Worm (Caenorhabditis elegans) whole organism, young adult: Measurements from ENCODE around the gene glb-22.

ENCODE experiments used
- attf-5 ChIP-seq: fragments of 200-800 bp; sonication (Bioruptor generic); optimal IDR thresholded peaks from 2 replicates; lab custom pipeline; 2018; ENCODE audit warnings: mild to moderate bottlenecking, missing genetic modification characterization, missing compliant biosample characterization
- hmg-20 ChIP-seq: fragments of 200-800 bp; sonication (Bioruptor generic); IDR thresholded peaks from 2 replicates; pipeline ENCODE4 v1.3.6; 2022; ENCODE audit warnings: missing genetic modification reagents, missing genetic modification characterization, missing compliant biosample characterization
- unc-130 ChIP-seq: sonication (generic microtip); optimal IDR thresholded peaks from 2 replicates; lab custom pipeline; 2016; ENCODE audit warnings: missing genetic modification reagents, missing genetic modification characterization, missing compliant biosample characterization

glb-22 gene

DNA sequence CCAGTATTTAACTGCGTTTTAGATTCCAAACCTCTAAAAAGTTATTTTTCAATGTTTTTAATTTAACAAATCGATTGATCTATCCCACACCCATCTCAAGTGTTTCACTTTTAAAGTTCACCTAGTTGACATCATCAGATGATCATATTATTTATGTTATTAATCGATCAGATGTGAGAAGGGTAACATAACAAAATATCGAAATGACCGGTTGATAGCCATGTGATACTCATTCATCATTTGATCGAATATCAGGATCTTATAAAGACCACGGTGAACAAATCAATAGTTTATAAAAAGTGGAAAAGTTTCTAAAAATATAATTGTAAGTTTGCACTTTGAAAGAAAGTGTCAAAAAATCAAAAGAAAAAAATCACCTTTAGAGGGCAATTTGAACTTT, 55.6 kb downstream of the glb-22 start:
- TF ChIP-seq attf-5 (GFP tag; lab: Kevin White, UChicago) (no peak), unc-130 (GFP tag; lab: Kevin White, UChicago) (no peak), hmg-20 (GFP tag; lab: Robert Waterston, UW) (no peak)
